Fruit fly (Drosophila melanogaster) whole organism, pupa: ENCODE data around the gene CG46466.

Source experiments
- CG10348 ChIP-seq: fragments of 200-800 bp; sonication (Bioruptor generic); IDR thresholded peaks from 2 replicates; pipeline ENCODE4 v1.3.6; 2022; ENCODE audit warnings: missing biosample characterization, missing genetic modification characterization
- CG12605 ChIP-seq: fragments of 200-800 bp; sonication (Bioruptor generic); IDR thresholded peaks from 2 replicates; pipeline ENCODE4 v1.3.6; 2022; ENCODE audit warnings: missing biosample characterization, missing genetic modification characterization
- CG13204 ChIP-seq: fragments of 200-800 bp; sonication (Bioruptor generic); optimal IDR thresholded peaks from 2 replicates; lab custom pipeline; 2018; ENCODE audit warnings: missing biosample characterization, mild to moderate bottlenecking, missing genetic modification characterization, moderate library complexity
- CG14655 ChIP-seq: fragments of 200-800 bp; sonication (Bioruptor generic); optimal IDR thresholded peaks from 3 replicates; lab custom pipeline; 2017; ENCODE audit warnings: mild to moderate bottlenecking, missing biosample characterization, missing genetic modification reagents, missing genetic modification characterization
- CG15710 ChIP-seq: fragments of 200-800 bp; sonication (Bioruptor generic); optimal IDR thresholded peaks from 2 replicates; lab custom pipeline; 2018; ENCODE audit warnings: missing biosample characterization, mild to moderate bottlenecking, missing genetic modification characterization, moderate library complexity
- CG17806 ChIP-seq: fragments of 200-800 bp; sonication (Bioruptor generic); optimal IDR thresholded peaks from 2 replicates; lab custom pipeline; 2018; ENCODE audit warnings: missing biosample characterization, mild to moderate bottlenecking, missing genetic modification characterization, moderate library complexity
- CG32121 ChIP-seq: fragments of 200-800 bp; sonication (Bioruptor generic); IDR thresholded peaks from 2 replicates; pipeline ENCODE4 v1.3.6; 2022; ENCODE audit warnings: missing biosample characterization, missing genetic modification characterization
- CG34367 ChIP-seq: fragments of 200-800 bp; sonication (Bioruptor generic); optimal IDR thresholded peaks from 2 replicates; lab custom pipeline; 2018; ENCODE audit warnings: missing biosample characterization, mild to moderate bottlenecking, missing genetic modification characterization
- CG4496 ChIP-seq: fragments of 200-800 bp; sonication (Bioruptor generic); IDR thresholded peaks from 3 replicates; pipeline ENCODE4 v1.3.6; 2022; ENCODE audit warnings: missing biosample characterization, missing genetic modification characterization
- CG8159 ChIP-seq: fragments of 200-800 bp; sonication (Bioruptor generic); optimal IDR thresholded peaks from 3 replicates; lab custom pipeline; 2018; ENCODE audit warnings: missing biosample characterization, mild to moderate bottlenecking, missing genetic modification characterization, moderate library complexity
- CG8301 ChIP-seq: fragments of 200-800 bp; sonication (Bioruptor generic); optimal IDR thresholded peaks from 2 replicates; lab custom pipeline; 2018; ENCODE audit warnings: missing biosample characterization, mild to moderate bottlenecking, missing genetic modification characterization
- CG9948 ChIP-seq: fragments of 200-800 bp; sonication (Bioruptor generic); optimal IDR thresholded peaks from 2 replicates; lab custom pipeline; 2018; ENCODE audit warnings: missing biosample characterization, mild to moderate bottlenecking, missing genetic modification characterization, moderate library complexity
- D1 ChIP-seq: fragments of 200-800 bp; sonication (Bioruptor generic); optimal IDR thresholded peaks from 2 replicates; lab custom pipeline; 2018; ENCODE audit warnings: missing biosample characterization, mild to moderate bottlenecking, missing genetic modification characterization, moderate library complexity
- EcR ChIP-seq: fragments of 200-800 bp; sonication (Bioruptor generic); optimal IDR thresholded peaks from 3 replicates; lab custom pipeline; 2019; ENCODE audit warnings: missing biosample characterization, missing genetic modification characterization, mild to moderate bottlenecking, moderate library complexity, missing genetic modification reagents
- Ets98B ChIP-seq: fragments of 200-800 bp; sonication (Bioruptor generic); IDR thresholded peaks from 2 replicates; pipeline ENCODE4 v1.3.6; 2022; ENCODE audit warnings: missing biosample characterization, missing genetic modification characterization
- Pif1A ChIP-seq: fragments of 200-800 bp; sonication (Bioruptor generic); optimal IDR thresholded peaks from 3 replicates; lab custom pipeline; 2016; ENCODE audit warnings: missing biosample characterization, missing genetic modification characterization
- Pif1B ChIP-seq: fragments of 200-800 bp; sonication (Bioruptor generic); optimal IDR thresholded peaks from 3 replicates; lab custom pipeline; 2016; ENCODE audit warnings: missing biosample characterization, missing genetic modification characterization
- Snoo ChIP-seq: fragments of 200-800 bp; sonication (Bioruptor generic); optimal IDR thresholded peaks from 3 replicates; lab custom pipeline; 2017; ENCODE audit warnings: missing biosample characterization, mild to moderate bottlenecking, missing genetic modification characterization, inconsistent platforms
- fd96Ca ChIP-seq: fragments of 200-800 bp; sonication (Bioruptor generic); IDR thresholded peaks from 3 replicates; pipeline ENCODE4 v1.3.6; 2022; ENCODE audit warnings: missing biosample characterization, missing genetic modification characterization
- gl ChIP-seq: fragments of 200-800 bp; sonication (Bioruptor generic); optimal IDR thresholded peaks from 2 replicates; lab custom pipeline; 2018; ENCODE audit warnings: missing biosample characterization, mild to moderate bottlenecking, missing genetic modification characterization
- rn ChIP-seq: fragments of 200-800 bp; sonication (Bioruptor generic); IDR thresholded peaks from 2 replicates; pipeline ENCODE4 v1.3.6; 2022; ENCODE audit warnings: missing biosample characterization, missing genetic modification characterization

CG46466 gene

DNA sequence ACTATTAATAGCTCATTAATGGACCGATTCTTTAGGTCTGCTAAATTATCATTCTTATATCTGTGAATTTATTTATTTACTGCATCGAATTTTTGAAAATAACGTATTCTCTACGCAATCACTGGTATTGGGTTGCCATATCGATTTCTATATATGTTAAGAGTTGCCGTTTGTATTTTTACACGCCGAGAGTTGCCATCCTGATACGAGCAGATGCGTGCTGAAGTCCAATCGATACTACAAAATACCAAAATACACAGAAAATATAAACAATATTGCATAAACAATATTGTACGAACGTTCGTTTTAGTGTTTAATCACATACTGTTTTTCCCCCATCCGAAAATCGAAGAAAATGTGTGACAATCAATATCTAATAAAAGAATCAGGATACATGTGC lies 34.5 kb upstream of the CG46466 start, which contains the start of gene ey:
Gene ey, plus strand, starts transcription at position 227 of the 400 bp plus-strand sequence.
- TF ChIP-seq CG4496 (GFP tag; lab: Robert Waterston, UW) (no peak), D1 (peak; percentile 43), CG32121 (GFP tag; lab: Robert Waterston, UW) (peak; percentile 48; the same call in 1 of the 2 replicates), CG15710 (tag; lab: Kevin White, UChicago) (peak; percentile 27), Pif1B (GFP tag; lab: Kevin White, UChicago) (peak; percentile 19), EcR (GFP tag; lab: Kevin White, UChicago) (no peak), CG13204 (GFP tag; lab: Kevin White, UChicago) (no peak)

DNA sequence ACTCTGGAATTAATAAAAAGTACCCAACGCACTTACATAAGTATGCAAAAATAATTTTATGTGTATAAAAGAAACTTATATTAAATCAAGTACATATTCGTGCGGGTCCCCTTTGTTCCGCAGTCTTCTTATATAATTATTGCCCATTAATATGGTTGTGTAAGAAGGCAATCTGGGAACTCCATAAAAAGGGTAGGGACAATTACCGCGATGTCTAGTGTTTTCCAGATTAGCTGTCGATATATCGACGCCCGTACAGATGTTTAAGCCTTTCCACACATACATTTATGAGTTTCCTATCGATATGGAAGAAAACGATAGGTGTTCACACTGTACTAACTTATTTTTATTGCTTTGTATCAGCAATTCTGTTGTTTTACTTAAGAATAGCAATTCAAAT lies 33.7 kb upstream of the CG46466 start:
- TF ChIP-seq D1 (peak; percentile 25), CG9948 (tag; lab: Kevin White, UChicago) (no peak), Pif1A (GFP tag; lab: Kevin White, UChicago) (no peak), CG14655 (GFP tag; lab: Kevin White, UChicago) (no peak), CG10348 (GFP tag; lab: Robert Waterston, UW) (no peak), CG17806 (tag; lab: Kevin White, UChicago) (peak; percentile 1), CG4496 (GFP tag; lab: Robert Waterston, UW) (no peak), rn (no peak), Snoo (tag; lab: Kevin White, UChicago) (no peak), EcR (GFP tag; lab: Kevin White, UChicago) (no peak), CG32121 (GFP tag; lab: Robert Waterston, UW) (peak; percentile 36; the same call in 1 of the 2 replicates), CG34367 (tag; lab: Kevin White, UChicago) (no peak), gl (tag; lab: Kevin White, UChicago) (no peak), CG13204 (GFP tag; lab: Kevin White, UChicago) (no peak), Pif1B (GFP tag; lab: Kevin White, UChicago) (peak; percentile 20), CG12605 (no peak), CG8159 (peak; percentile 10), CG15710 (tag; lab: Kevin White, UChicago) (peak; percentile 2), Ets98B (GFP tag; lab: Robert Waterston, UW) (no peak), fd96Ca (GFP tag; lab: Robert Waterston, UW) (no peak), CG8301 (tag; lab: Kevin White, UChicago) (no peak)

DNA sequence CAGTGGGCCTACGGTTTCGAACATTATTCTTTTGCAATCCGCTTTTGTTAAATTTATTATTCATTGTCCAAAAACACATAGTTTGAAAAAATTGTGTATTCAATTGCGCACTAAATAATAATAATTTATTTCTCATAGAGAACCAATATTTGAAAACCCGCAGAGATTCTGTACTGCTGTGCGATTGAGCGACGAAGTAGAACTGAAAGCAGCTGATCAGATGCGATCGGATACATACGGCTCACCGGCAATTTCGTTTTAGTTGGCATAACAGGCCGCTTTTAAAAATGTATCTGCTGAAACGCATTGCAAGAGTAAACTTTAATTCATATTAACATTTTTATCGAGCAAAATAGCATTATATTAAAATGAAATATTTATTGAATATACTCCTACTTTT lies 32.9 kb upstream of the CG46466 start, which contains the start of gene myo:
Gene myo, minus strand, starts transcription at position 211 of the 400 bp plus-strand sequence.
- TF ChIP-seq fd96Ca (GFP tag; lab: Robert Waterston, UW) (no peak), CG15710 (tag; lab: Kevin White, UChicago) (peak; percentile 12), Pif1A (GFP tag; lab: Kevin White, UChicago) (peak; percentile 8), D1 (peak; percentile 8), CG8159 (no peak), CG12605 (no peak), EcR (GFP tag; lab: Kevin White, UChicago) (no peak), gl (tag; lab: Kevin White, UChicago) (peak; percentile 6), CG4496 (GFP tag; lab: Robert Waterston, UW) (no peak), CG10348 (GFP tag; lab: Robert Waterston, UW) (no peak), CG17806 (tag; lab: Kevin White, UChicago) (peak; percentile 11), rn (no peak), Pif1B (GFP tag; lab: Kevin White, UChicago) (peak; percentile 18), CG14655 (GFP tag; lab: Kevin White, UChicago) (no peak), Snoo (tag; lab: Kevin White, UChicago) (peak; percentile 21), CG8301 (tag; lab: Kevin White, UChicago) (peak; percentile 1), CG9948 (tag; lab: Kevin White, UChicago) (no peak), CG13204 (GFP tag; lab: Kevin White, UChicago) (no peak), Ets98B (GFP tag; lab: Robert Waterston, UW) (no peak), CG32121 (GFP tag; lab: Robert Waterston, UW) (no peak), CG34367 (tag; lab: Kevin White, UChicago) (peak; percentile 14)

DNA sequence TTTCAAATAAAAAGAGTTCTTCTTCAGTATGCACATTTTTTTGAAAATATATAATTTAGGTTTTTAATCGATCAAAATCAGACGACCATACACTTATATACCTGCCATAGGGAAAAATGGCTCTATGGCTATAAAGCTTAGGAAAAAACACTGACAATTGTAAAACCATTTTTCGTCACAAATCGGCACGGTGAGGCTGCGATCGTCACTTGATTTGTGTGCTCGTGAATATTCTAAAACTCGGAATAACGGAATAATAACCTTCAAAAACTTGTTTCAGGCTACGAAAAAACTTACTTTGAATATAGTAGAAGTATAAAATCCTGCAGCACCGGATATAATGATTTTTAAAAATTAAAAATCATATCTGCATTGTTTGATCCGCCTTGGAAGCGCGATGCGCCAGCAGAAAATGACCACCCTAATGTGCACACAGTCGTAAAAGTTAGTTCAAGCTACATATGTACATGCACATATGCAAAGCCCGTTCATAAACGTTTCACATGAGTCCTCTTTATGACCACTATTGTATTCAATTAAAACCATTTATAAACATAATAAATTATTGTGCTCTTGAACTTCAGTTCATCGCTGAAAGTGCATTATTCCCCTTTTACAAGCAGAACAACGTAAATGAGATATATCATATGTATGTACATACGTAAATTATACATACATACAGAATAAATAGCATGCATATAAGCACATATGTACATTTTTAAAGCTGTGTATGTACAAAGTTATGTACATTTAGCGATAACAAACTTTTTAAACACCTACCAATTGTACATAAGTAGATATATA lies 32.2 kb upstream of the CG46466 start:
- TF ChIP-seq CG14655 (GFP tag; lab: Kevin White, UChicago) (no peak), CG32121 (GFP tag; lab: Robert Waterston, UW) (peak; percentile 65; the same call in 1 of the 2 replicates), CG9948 (tag; lab: Kevin White, UChicago) (no peak), D1 (peak; percentile 81), Pif1A (GFP tag; lab: Kevin White, UChicago) (peak; percentile 42), Snoo (tag; lab: Kevin White, UChicago) (peak; percentile 48), CG17806 (tag; lab: Kevin White, UChicago) (no peak), CG10348 (GFP tag; lab: Robert Waterston, UW) (no peak), EcR (GFP tag; lab: Kevin White, UChicago) (no peak), CG13204 (GFP tag; lab: Kevin White, UChicago) (no peak), CG34367 (tag; lab: Kevin White, UChicago) (no peak), Pif1B (GFP tag; lab: Kevin White, UChicago) (peak; percentile 21)

DNA sequence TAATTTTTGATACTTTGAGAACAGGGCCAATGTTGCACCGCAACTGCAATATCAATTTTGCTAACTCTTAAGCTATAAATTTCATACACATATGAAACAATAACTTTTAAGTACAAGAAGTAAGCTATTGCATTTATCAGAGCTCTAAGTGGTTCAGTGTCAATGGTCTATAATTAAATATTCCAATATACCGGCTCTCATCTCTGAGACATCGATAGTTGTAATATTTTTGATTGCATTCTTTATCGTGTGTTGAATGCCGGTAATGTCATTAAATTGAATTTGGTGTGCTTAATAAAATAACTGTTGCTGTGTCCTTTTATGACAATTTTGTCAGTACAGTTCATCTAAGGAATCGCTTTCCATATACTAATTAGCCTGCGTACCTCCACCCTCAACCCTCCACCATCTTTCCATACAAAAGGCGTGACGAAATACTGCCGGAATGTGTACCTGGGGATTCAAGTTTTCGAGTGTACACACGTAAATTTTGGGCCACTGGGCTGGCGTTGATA lies 8.0 kb upstream of the CG46466 start, which contains the start of gene CG11360:
Gene CG11360, plus strand, starts transcription at position 238 of the 515 bp plus-strand sequence.
- TF ChIP-seq CG32121 (GFP tag; lab: Robert Waterston, UW) (no peak), CG13204 (GFP tag; lab: Kevin White, UChicago) (no peak), CG14655 (GFP tag; lab: Kevin White, UChicago) (no peak), D1 (peak; percentile 29), gl (tag; lab: Kevin White, UChicago) (no peak), Pif1B (GFP tag; lab: Kevin White, UChicago) (no peak), CG8159 (peak; percentile 43), Ets98B (GFP tag; lab: Robert Waterston, UW) (no peak), CG17806 (tag; lab: Kevin White, UChicago) (no peak), CG15710 (tag; lab: Kevin White, UChicago) (peak; percentile 18), CG12605 (no peak), fd96Ca (GFP tag; lab: Robert Waterston, UW) (no peak), CG4496 (GFP tag; lab: Robert Waterston, UW) (no peak), CG9948 (tag; lab: Kevin White, UChicago) (no peak), CG34367 (tag; lab: Kevin White, UChicago) (peak; percentile 14), Snoo (tag; lab: Kevin White, UChicago) (no peak), Pif1A (GFP tag; lab: Kevin White, UChicago) (no peak)
